Worm (Caenorhabditis elegans): ENCODE data around the gene F26F2.8.
"Not testable (repeated sequence)": the region's sequence is repeated elsewhere in the genome, so short reads cannot be mapped to it uniquely, and the experiment has no call there.

Gene F26F2.8

DNA sequence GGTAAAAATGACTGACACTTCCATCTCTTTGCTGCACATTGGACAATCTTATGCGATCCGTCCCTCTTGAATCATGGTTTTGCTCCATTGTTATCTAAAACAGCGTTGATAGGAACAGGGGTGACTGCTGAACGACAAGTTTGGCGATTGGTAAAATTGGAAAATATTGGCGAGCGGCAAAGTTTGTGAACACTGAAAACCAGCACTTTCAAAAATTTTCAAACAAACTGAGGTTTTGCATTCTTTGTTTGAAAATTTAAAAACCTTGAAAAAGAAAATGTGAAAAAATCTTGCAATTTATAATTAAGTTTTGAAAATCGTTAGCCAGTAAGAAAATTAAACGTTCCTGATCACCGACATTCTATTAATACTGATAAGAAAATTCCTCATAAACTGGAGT lies 12.9 kb upstream of the F26F2.8 start, which contains the start of gene F26F2.3:
F26F2.3 (minus strand) TSS at position 101 of the 400 bp plus-strand sequence.
- TF ChIP-seq ztf-11 (tag; optimal IDR thresholded peaks at IDR 0.05) (no peak), sup-37 (GFP tag; optimal IDR thresholded peaks at IDR 0.05) (no peak), nhr-77 (tag; optimal IDR thresholded peaks at IDR 0.05) (no peak), nhr-85 (tag) (no peak), fkh-4 (tag; optimal IDR thresholded peaks at IDR 0.05; ENCODE audit: borderline replicate concordance) (no peak), grh-1 (GFP tag; IDR thresholded peaks at IDR 0.05) (no peak), fkh-8 (tag; optimal IDR thresholded peaks at IDR 0.05) (no peak), sptf-1 (tag; optimal IDR thresholded peaks at IDR 0.05) (no peak), zip-4 (GFP tag; optimal IDR thresholded peaks at IDR 0.05) (no peak), skn-1 (tag; optimal IDR thresholded peaks at IDR 0.05) (no peak), nhr-12 (tag; optimal IDR thresholded peaks at IDR 0.05) (no peak), efl-1 (optimal IDR thresholded peaks at IDR 0.05) (no peak), efl-1 (GFP tag; optimal IDR thresholded peaks at IDR 0.05 in 1 of 2) (no peak), nhr-47 (tag; optimal IDR thresholded peaks at IDR 0.05) (no peak), F16B12.6 (tag; optimal IDR thresholded peaks at IDR 0.05) (no peak), mdl-1 (tag; optimal IDR thresholded peaks at IDR 0.05) (no peak), pax-3 (tag; optimal IDR thresholded peaks at IDR 0.05) (no peak)

- TF ChIP-seq lsy-2, nhr-47, fos-1 (tag; optimal IDR thresholded peaks at IDR 0.05): not testable (repeated sequence)
Measured at ce11 chrV:20568995-20569394, 10.4 kb upstream of the F26F2.8 start, which contains the start of gene F26F2.4. F26F2.4 (plus strand) TSS chrV:20569295.

- TF ChIP-seq nhr-85 (tag) (no peak), rnt-1 (tag; optimal IDR thresholded peaks at IDR 0.05) (no peak), tlp-1 (tag; optimal IDR thresholded peaks at IDR 0.05) (no peak), lsy-2 (tag; optimal IDR thresholded peaks at IDR 0.05) (no peak), nhr-71 (tag; optimal IDR thresholded peaks at IDR 0.05) (no peak), vab-15 (tag; optimal IDR thresholded peaks at IDR 0.05) (no peak), grh-1 (GFP tag; IDR thresholded peaks at IDR 0.05) (no peak), aly-2 (tag; optimal IDR thresholded peaks at IDR 0.05) (no peak), nhr-237 (tag; optimal IDR thresholded peaks at IDR 0.05) (no peak), ets-5 (GFP tag; IDR thresholded peaks at IDR 0.05) (no peak), nhr-28 (tag; optimal IDR thresholded peaks at IDR 0.05) (no peak), egl-27 (tag; optimal IDR thresholded peaks at IDR 0.05) (no peak)
Measured at ce11 chrV:20573392-20573791, 6.0 kb upstream of the F26F2.8 start, which contains the start of gene F26F2.5. F26F2.5 (plus strand) TSS chrV:20573692.

DNA sequence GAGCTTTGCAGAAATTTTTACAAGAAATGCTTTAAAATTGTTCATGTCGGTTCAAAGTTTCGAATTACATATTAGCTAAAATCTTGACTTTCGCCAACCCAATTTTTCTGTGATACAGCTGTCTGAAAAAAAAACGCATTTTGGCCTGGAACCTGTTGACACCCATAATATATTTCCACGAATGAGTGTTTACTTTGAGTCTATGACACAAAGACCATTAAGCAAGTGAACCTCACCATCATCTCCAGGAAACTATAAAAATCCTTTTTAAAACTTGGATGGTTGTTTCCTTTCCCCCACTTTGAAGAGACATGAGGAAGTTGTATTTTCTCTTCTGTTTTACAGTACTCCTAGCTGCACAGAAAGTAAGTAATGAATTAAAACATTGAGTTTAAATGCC lies 5.0 kb upstream of the F26F2.8 start, which contains the start of gene clec-263:
clec-263 (plus strand) TSS at position 301 of the 400 bp plus-strand sequence.
- no peak for TF ChIP-seq jun-1 (tag; optimal IDR thresholded peaks at IDR 0.05)
- no peak for TF ChIP-seq efl-1 (optimal IDR thresholded peaks at IDR 0.05)
- TF ChIP-seq efl-1 (GFP tag; optimal IDR thresholded peaks at IDR 0.05 in 1 of 2) = peak in 1 of 2 experiments; percentile 4

- TF ChIP-seq unc-130 (tag; optimal IDR thresholded peaks at IDR 0.05) (no peak), sup-37 (GFP tag; optimal IDR thresholded peaks at IDR 0.05) (no peak), zip-4 (GFP tag; optimal IDR thresholded peaks at IDR 0.05) (no peak), aly-2 (tag; optimal IDR thresholded peaks at IDR 0.05) (no peak), nhr-28 (tag; optimal IDR thresholded peaks at IDR 0.05) (no peak), nhr-20 (tag; optimal IDR thresholded peaks at IDR 0.05) (no peak), jun-1 (tag; optimal IDR thresholded peaks at IDR 0.05) (no peak), blmp-1 (tag; optimal IDR thresholded peaks at IDR 0.05) (no peak), isw-1 (GFP tag; IDR thresholded peaks at IDR 0.05) (no peak), nhr-84 (tag; optimal IDR thresholded peaks at IDR 0.05) (no peak), nhr-76 (tag; optimal IDR thresholded peaks at IDR 0.05) (no peak), irx-1 (tag; optimal IDR thresholded peaks at IDR 0.05) (no peak), C34B4.2 (tag; optimal IDR thresholded peaks at IDR 0.05) (no peak), pax-3 (tag; optimal IDR thresholded peaks at IDR 0.05) (no peak), tbx-2 (tag; optimal IDR thresholded peaks at IDR 0.05) (no peak), elt-3 (tag; optimal IDR thresholded peaks at IDR 0.05) (no peak)
Measured at ce11 chrV:20574872-20575271, 4.5 kb upstream of the F26F2.8 start.
